Worm (Caenorhabditis elegans): Measurements from ENCODE around the gene F17C11.13.

ce11 chrV:10942161-10942560 is 13.6 kb upstream of the F17C11.13 start, which contains the start of gene zip-9:
- TF ChIP-seq dao-5 (tag; optimal IDR thresholded peaks at IDR 0.05), result no peak
- no peak for TF ChIP-seq him-1 (tag; optimal IDR thresholded peaks at IDR 0.05)
